Worm (Caenorhabditis elegans) whole organism, early embryonic: Measurements from ENCODE around the gene cal-5.
"Not testable (repeated sequence)": the region's sequence is repeated elsewhere in the genome, so short reads cannot be mapped to it uniquely, and the experiment has no call there.

ENCODE experiments used
- sea-1 ChIP-seq: fragments of 200-800 bp; sonication (Bioruptor generic); conservative IDR thresholded peaks from 2 replicates; pipeline ENCODE4 v1.3.6; 2022; ENCODE audit warnings: missing genetic modification characterization, missing compliant biosample characterization
- tbx-37 ChIP-seq: fragments of 200-800 bp; sonication (Bioruptor generic); conservative IDR thresholded peaks from 2 replicates; pipeline ENCODE4 v1.3.6; 2022; ENCODE audit warnings: missing genetic modification reagents, missing genetic modification characterization, missing compliant biosample characterization

ce11 chrX:5056199-5056598 lies 21.6 kb downstream of the cal-5 start:
- not testable (repeated sequence) for TF ChIP-seq tbx-37, sea-1 (GFP tag; lab: Robert Waterston, UW)
